Worm (Caenorhabditis elegans): Measurements from ENCODE around the gene bmk-1.

- TF ChIP-seq W03F9.2 (tag; optimal IDR thresholded peaks at IDR 0.05) (no peak), him-1 (tag; optimal IDR thresholded peaks at IDR 0.05) (no peak)
These were observed 51.1 kb downstream of the bmk-1 start for ce11 chrV:14405647-14406046.
